Worm (Caenorhabditis elegans) whole organism, midembryonic: ENCODE measurements around the gene T02D1.4.

Source experiments
- T22C8.4 ChIP-seq: fragments of 200-800 bp; sonication (Bioruptor generic); IDR thresholded peaks from 2 replicates; pipeline ENCODE4 v1.3.6; 2022; ENCODE audit warnings: missing genetic modification characterization, missing compliant biosample characterization
- cog-1 ChIP-seq: sonication (generic microtip); optimal IDR thresholded peaks from 2 replicates; lab custom pipeline; 2016; ENCODE audit warnings: missing genetic modification characterization, missing compliant biosample characterization
- flt-1 ChIP-seq: fragments of 200-800 bp; sonication (Bioruptor generic); IDR thresholded peaks from 2 replicates; pipeline ENCODE4 v1.3.6; 2022; ENCODE audit warnings: missing genetic modification characterization, missing compliant biosample characterization
- klf-2 ChIP-seq: fragments of 200-800 bp; sonication (Bioruptor generic); conservative IDR thresholded peaks from 2 replicates; pipeline ENCODE4 v1.3.6; 2022; ENCODE audit warnings: missing genetic modification reagents, missing genetic modification characterization, missing compliant biosample characterization
- med-1 ChIP-seq: sonication (generic microtip); optimal IDR thresholded peaks from 2 replicates; lab custom pipeline; 2017; ENCODE audit warnings: missing genetic modification characterization, mild to moderate bottlenecking, missing compliant biosample characterization, antibody characterized with exemption, missing genetic modification reagents; ENCODE audit not compliant: insufficient read depth
- ref-1 ChIP-seq: fragments of 200-800 bp; sonication (Bioruptor generic); conservative IDR thresholded peaks from 2 replicates; pipeline ENCODE4 v1.3.6; 2022; ENCODE audit warnings: missing genetic modification reagents, missing genetic modification characterization, missing compliant biosample characterization
- tab-1 ChIP-seq: fragments of 200-800 bp; sonication (Bioruptor generic); IDR thresholded peaks from 2 replicates; pipeline ENCODE4 v1.3.6; 2022; ENCODE audit warnings: missing genetic modification characterization, missing compliant biosample characterization
- ztf-23 ChIP-seq: fragments of 200-800 bp; sonication (Bioruptor generic); IDR thresholded peaks from 2 replicates; pipeline ENCODE4 v1.3.6; 2022; ENCODE audit warnings: missing genetic modification reagents, missing genetic modification characterization, missing compliant biosample characterization
- ztf-29 ChIP-seq: fragments of 200-800 bp; sonication (Bioruptor generic); IDR thresholded peaks from 2 replicates; pipeline ENCODE4 v1.3.6; 2022; ENCODE audit warnings: missing genetic modification reagents, missing genetic modification characterization, missing compliant biosample characterization

The T02D1.4 gene

DNA sequence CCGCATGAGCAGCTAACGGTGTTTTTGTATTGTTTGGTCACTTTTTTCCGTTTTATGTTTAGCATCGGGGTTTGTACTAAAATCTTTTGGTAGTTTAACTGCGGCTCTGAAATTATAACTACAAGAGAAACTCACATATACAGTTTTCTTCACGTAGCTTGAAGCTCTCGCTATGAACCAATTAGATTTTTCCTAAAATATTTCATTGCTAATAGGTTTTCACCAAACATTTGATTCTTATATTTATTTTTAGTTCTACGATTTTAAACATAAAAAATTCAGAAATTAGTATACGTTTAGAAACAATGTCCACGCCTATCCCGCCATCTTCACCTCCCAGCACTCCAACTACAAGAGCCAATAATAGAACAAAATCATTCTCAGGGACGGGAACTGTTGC is 27.9 kb downstream of the T02D1.4 start, which contains the start of gene C06A12.3:
Gene C06A12.3 (plus strand): TSS at position 301 of the 400 bp plus-strand sequence.
- TF ChIP-seq cog-1 (tag; lab: Kevin White, UChicago) (no peak), T22C8.4 (GFP tag; lab: Robert Waterston, UW) (no peak), med-1 (GFP tag; lab: Kevin White, UChicago) (no peak), flt-1 (GFP tag; lab: Robert Waterston, UW) (no peak), ztf-23 (GFP tag; lab: Robert Waterston, UW) (no peak)

DNA sequence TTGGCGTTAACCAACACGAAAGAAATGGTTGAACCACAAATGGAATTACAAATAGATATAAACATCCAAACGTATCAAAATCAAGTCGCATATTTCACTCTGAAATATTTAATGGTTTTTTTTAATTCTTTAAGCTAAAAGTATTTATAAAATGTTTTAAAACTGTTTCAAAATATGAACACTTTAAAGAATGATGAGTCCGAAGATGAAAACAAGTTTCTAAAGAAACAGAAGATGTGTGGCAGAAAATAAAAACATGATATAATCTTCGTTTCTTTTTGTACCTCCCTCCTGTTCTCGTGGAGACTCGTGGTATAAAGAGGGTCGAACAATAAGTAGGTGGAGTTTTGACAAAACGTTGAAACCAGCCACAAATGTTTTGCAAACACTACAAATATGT is 31.7 kb downstream of the T02D1.4 start, which contains the start of gene lact-6:
Gene lact-6 (minus strand): TSS at position 101 of the 400 bp plus-strand sequence.
- TF ChIP-seq med-1 (GFP tag; lab: Kevin White, UChicago) (no peak), ztf-23 (GFP tag; lab: Robert Waterston, UW) (no peak), klf-2 (GFP tag; lab: Robert Waterston, UW) (no peak), ref-1 (no peak), T22C8.4 (GFP tag; lab: Robert Waterston, UW) (no peak), cog-1 (tag; lab: Kevin White, UChicago) (no peak), tab-1 (GFP tag; lab: Robert Waterston, UW) (no peak), flt-1 (GFP tag; lab: Robert Waterston, UW) (no peak), ztf-29 (GFP tag; lab: Robert Waterston, UW) (no peak)

DNA sequence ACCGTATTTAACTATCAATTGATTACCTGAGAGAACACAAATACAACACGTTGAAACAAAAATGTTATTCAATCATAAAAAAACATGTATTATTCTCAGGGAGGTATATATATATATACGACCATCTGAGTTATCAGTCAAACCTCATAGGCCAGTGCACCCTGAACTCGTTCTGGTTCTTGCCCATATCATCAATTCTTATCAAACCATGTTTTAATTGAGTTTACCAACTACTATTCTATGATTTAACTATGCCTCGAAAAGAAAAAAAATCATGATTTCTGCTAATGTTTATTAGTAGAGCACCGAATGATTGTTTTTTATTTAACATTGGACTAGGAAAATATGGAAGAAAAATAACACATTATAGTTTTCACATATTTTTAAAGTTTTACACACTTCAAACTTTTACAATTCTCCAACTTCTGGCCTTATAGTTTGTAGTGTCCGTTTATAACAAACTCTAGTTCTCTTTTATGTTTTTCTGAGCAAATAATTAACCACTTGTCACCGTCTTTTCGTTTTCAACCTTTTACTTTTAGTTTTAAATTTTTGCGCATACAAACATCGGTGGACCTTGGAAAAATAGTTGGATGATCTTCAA is 32.8 kb downstream of the T02D1.4 start:
- no peak for TF ChIP-seq klf-2 (GFP tag; lab: Robert Waterston, UW)
- TF ChIP-seq tab-1 (GFP tag; lab: Robert Waterston, UW), result no peak
- no peak for TF ChIP-seq flt-1 (GFP tag; lab: Robert Waterston, UW)
- no peak for TF ChIP-seq ref-1
- no peak for TF ChIP-seq med-1 (GFP tag; lab: Kevin White, UChicago)
- no peak for TF ChIP-seq T22C8.4 (GFP tag; lab: Robert Waterston, UW)
- no peak for TF ChIP-seq ztf-29 (GFP tag; lab: Robert Waterston, UW)
- no peak for TF ChIP-seq ztf-23 (GFP tag; lab: Robert Waterston, UW)
- no peak for TF ChIP-seq cog-1 (tag; lab: Kevin White, UChicago)

DNA sequence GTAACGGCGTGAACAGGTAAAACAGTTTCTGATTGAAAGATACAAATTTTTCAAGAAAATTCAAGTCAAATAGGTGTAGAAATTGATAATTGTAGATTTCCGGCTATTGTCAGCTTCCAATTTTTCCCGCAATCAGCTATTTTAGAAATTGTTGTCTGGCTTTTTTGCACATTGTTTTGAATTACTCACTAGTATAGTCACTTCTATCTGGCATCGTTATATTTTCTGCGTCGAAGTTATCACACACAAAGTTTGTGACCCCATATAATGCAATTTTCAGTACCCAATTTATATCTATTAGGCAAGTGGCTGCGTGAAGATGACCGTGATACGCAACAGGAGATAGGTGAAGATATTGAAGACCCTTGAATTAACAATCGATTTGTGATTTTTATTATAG is 35.7 kb downstream of the T02D1.4 start:
- no peak for TF ChIP-seq klf-2 (GFP tag; lab: Robert Waterston, UW)
- no peak for TF ChIP-seq flt-1 (GFP tag; lab: Robert Waterston, UW)
- TF ChIP-seq tab-1 (GFP tag; lab: Robert Waterston, UW), result no peak
- TF ChIP-seq ztf-29 (GFP tag; lab: Robert Waterston, UW), result no peak

DNA sequence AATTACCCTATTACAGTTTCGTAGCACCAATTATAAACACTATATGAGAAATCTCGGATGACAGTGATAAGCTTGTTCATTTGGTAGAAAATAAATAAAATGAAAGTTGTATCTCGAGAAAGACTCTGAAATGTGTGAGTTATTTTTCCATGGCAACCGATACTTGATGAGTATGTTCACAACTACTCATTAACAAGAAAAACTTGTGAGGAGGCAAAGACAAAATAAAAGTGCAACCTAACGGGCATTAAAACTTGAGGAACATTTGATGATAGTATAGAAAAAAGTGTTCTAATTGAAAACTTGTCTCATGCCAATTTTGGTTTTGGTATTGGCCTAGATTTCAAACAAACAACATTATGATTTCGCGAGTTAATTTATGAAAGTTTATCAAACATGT is 37.0 kb downstream of the T02D1.4 start, which contains the start of gene gcy-27:
Gene gcy-27 (minus strand): TSS at position 101 of the 400 bp plus-strand sequence.
- no peak for TF ChIP-seq flt-1 (GFP tag; lab: Robert Waterston, UW)
- TF ChIP-seq T22C8.4 (GFP tag; lab: Robert Waterston, UW), result no peak
- TF ChIP-seq ref-1, result no peak
- TF ChIP-seq tab-1 (GFP tag; lab: Robert Waterston, UW), result no peak
- TF ChIP-seq med-1 (GFP tag; lab: Kevin White, UChicago), result no peak
- TF ChIP-seq ztf-29 (GFP tag; lab: Robert Waterston, UW), result no peak
- no peak for TF ChIP-seq ztf-23 (GFP tag; lab: Robert Waterston, UW)
- no peak for TF ChIP-seq klf-2 (GFP tag; lab: Robert Waterston, UW)
- TF ChIP-seq cog-1 (tag; lab: Kevin White, UChicago), result no peak

DNA sequence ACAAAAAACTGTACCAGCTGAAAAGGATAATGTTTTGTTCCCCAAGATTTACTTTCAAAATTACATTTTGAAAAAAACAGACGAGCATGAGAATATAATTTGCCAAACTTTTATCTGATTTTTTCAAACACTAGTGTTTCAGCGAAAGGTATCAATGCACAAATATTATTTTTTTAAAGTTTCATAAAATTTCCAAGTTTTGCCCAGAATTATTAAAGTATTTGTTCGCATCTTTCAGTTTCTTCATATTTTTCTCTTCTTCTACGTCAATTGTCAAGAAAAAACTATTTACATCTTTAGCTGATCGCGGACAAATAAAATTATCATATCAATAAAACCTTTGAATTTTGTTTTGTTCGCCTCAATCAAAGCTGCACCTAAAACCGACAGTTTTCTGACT is 37.5 kb downstream of the T02D1.4 start, which contains the start of gene C06A12.8:
Gene C06A12.8 (plus strand): TSS at position 301 of the 400 bp plus-strand sequence.
- TF ChIP-seq cog-1 (tag; lab: Kevin White, UChicago) (no peak), ztf-23 (GFP tag; lab: Robert Waterston, UW) (no peak), med-1 (GFP tag; lab: Kevin White, UChicago) (no peak), klf-2 (GFP tag; lab: Robert Waterston, UW) (no peak), ztf-29 (GFP tag; lab: Robert Waterston, UW) (no peak), tab-1 (GFP tag; lab: Robert Waterston, UW) (no peak), T22C8.4 (GFP tag; lab: Robert Waterston, UW) (no peak), ref-1 (no peak), flt-1 (GFP tag; lab: Robert Waterston, UW) (no peak)

DNA sequence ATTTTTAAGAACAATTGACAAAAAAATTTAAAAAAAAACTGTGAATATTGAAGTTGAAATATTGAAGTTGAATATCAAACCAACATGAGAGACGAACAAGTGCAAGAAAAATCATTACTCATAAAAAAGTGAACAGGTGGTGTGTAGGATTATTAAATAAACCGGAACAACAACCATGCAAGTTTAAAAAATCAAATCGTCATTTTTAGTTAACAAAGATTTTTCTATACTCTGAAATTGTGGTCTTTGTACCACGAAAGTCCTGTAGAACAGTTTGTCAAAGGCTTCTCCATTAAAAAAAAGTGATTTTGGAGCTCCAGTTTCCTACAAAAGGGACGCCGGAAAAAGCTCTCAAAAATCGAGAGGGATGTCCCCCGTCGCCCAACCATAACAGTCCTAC is 40.4 kb downstream of the T02D1.4 start, which contains the start of gene C06A12.19:
Gene C06A12.19 (minus strand): TSS at position 101 of the 400 bp plus-strand sequence.
- TF ChIP-seq cog-1 (tag; lab: Kevin White, UChicago) (no peak), tab-1 (GFP tag; lab: Robert Waterston, UW) (no peak), ztf-23 (GFP tag; lab: Robert Waterston, UW) (no peak), ztf-29 (GFP tag; lab: Robert Waterston, UW) (no peak), T22C8.4 (GFP tag; lab: Robert Waterston, UW) (no peak), flt-1 (GFP tag; lab: Robert Waterston, UW) (no peak), med-1 (GFP tag; lab: Kevin White, UChicago) (no peak), ref-1 (no peak), klf-2 (GFP tag; lab: Robert Waterston, UW) (no peak)

DNA sequence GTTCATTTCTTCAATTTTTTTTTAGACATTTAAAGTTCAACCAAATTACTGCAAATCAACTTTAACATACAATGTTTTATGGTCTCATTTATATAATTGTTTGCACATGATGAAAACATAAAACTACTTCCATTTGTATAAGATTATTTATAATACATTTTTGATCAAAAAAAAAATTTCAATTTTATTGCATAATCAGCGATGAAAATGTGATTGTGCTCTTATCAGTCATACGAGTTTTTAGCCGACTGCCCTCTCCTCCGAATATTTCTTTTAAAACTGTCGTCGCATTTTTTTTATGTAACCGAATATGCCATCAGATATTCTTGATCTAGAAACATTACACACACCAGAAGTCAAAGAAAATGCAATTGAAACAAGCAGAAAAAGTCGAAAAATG is 40.9 kb downstream of the T02D1.4 start, which contains the start of gene F08A7.1:
Gene F08A7.1 (plus strand): TSS at position 191 of the 400 bp plus-strand sequence.
- TF ChIP-seq cog-1 (tag; lab: Kevin White, UChicago) (no peak), flt-1 (GFP tag; lab: Robert Waterston, UW) (no peak), tab-1 (GFP tag; lab: Robert Waterston, UW) (no peak), ztf-23 (GFP tag; lab: Robert Waterston, UW) (no peak), T22C8.4 (GFP tag; lab: Robert Waterston, UW) (no peak), klf-2 (GFP tag; lab: Robert Waterston, UW) (no peak), ztf-29 (GFP tag; lab: Robert Waterston, UW) (no peak), ref-1 (no peak), med-1 (GFP tag; lab: Kevin White, UChicago) (no peak)

DNA sequence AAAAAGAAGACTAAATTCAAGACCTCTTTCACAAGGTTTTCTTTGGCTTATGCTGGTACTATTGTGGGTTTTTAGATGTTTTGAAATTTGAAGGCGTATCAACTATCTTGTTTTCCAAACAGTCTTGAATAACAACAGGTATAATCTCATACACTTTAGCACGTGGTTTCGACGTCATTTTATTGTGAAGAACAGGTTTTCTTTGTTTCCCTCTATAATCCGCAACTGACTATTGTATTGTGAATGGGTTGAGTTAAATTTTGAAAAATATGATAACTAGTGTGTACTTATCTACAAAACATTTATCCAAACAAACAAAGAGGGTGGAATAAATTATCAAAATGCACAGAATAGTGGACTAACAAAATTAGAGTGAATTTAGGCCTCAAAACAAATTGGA is 41.7 kb downstream of the T02D1.4 start:
- TF ChIP-seq med-1 (GFP tag; lab: Kevin White, UChicago), result no peak
- TF ChIP-seq ztf-23 (GFP tag; lab: Robert Waterston, UW), result no peak
- TF ChIP-seq tab-1 (GFP tag; lab: Robert Waterston, UW), result no peak
- no peak for TF ChIP-seq ztf-29 (GFP tag; lab: Robert Waterston, UW)
- TF ChIP-seq T22C8.4 (GFP tag; lab: Robert Waterston, UW), result no peak
- TF ChIP-seq cog-1 (tag; lab: Kevin White, UChicago), result no peak
- TF ChIP-seq flt-1 (GFP tag; lab: Robert Waterston, UW), result no peak
- no peak for TF ChIP-seq klf-2 (GFP tag; lab: Robert Waterston, UW)
- no peak for TF ChIP-seq ref-1
